Fruit fly (Drosophila melanogaster) whole organism, embryonic: Measurements from ENCODE around the gene drn.

Experiments
- ATbp ChIP-seq: fragments of 200-800 bp; sonication (Bioruptor generic); optimal IDR thresholded peaks from 2 replicates; lab custom pipeline; 2017; ENCODE audit warnings: missing biosample characterization, mild to moderate bottlenecking, missing genetic modification characterization, missing genetic modification reagents
- Atf6 ChIP-seq: fragments of 200-800 bp; sonication (Bioruptor generic); IDR thresholded peaks from 2 replicates; pipeline ENCODE4 v1.3.6; 2022; ENCODE audit warnings: missing biosample characterization, missing genetic modification characterization
- Bteb2 ChIP-seq: fragments of 200-800 bp; sonication (Bioruptor generic); optimal IDR thresholded peaks from 2 replicates; lab custom pipeline; 2016; ENCODE audit warnings: missing biosample characterization, missing genetic modification characterization
- CG10209 ChIP-seq: fragments of 200-800 bp; sonication (Bioruptor generic); optimal IDR thresholded peaks from 3 replicates; lab custom pipeline; 2017; ENCODE audit warnings: missing biosample characterization, mild to moderate bottlenecking, missing genetic modification characterization, missing genetic modification reagents
- CG13424 ChIP-seq: fragments of 200-800 bp; sonication (Bioruptor generic); optimal IDR thresholded peaks from 2 replicates; lab custom pipeline; 2019; ENCODE audit warnings: missing biosample characterization, mild to moderate bottlenecking, missing genetic modification characterization, moderate library complexity
- CG13894 ChIP-seq: fragments of 200-800 bp; sonication (Bioruptor generic); optimal IDR thresholded peaks from 3 replicates; lab custom pipeline; 2018; ENCODE audit warnings: missing biosample characterization, mild to moderate bottlenecking, missing genetic modification characterization, moderate library complexity
- CG16813 ChIP-seq: fragments of 200-800 bp; sonication (Bioruptor generic); IDR thresholded peaks from 3 replicates; pipeline ENCODE4 v1.3.6; 2022; ENCODE audit warnings: missing biosample characterization, missing genetic modification characterization; ENCODE audit not compliant: partially characterized antibody
- CG31365 ChIP-seq: fragments of 200-800 bp; sonication (Bioruptor generic); optimal IDR thresholded peaks from 2 replicates; lab custom pipeline; 2018; ENCODE audit warnings: missing biosample characterization, mild to moderate bottlenecking, missing genetic modification characterization
- CG34422 ChIP-seq: fragments of 200-800 bp; sonication (Bioruptor generic); IDR thresholded peaks from 3 replicates; pipeline ENCODE4 v1.3.6; 2022; ENCODE audit warnings: missing biosample characterization, missing genetic modification characterization
- CG3726 ChIP-seq: fragments of 200-800 bp; sonication (Bioruptor generic); IDR thresholded peaks from 3 replicates; pipeline ENCODE4, ENCODE4 v1.3.6; 2022; ENCODE audit warnings: missing biosample characterization, missing genetic modification characterization
- CG6813 ChIP-seq: fragments of 200-800 bp; sonication (Bioruptor generic); optimal IDR thresholded peaks from 2 replicates; lab custom pipeline; 2017; ENCODE audit warnings: missing biosample characterization, missing genetic modification characterization, mild to moderate bottlenecking, moderate library complexity, missing genetic modification reagents
- CG7928 ChIP-seq: fragments of 200-800 bp; sonication (Bioruptor generic); optimal IDR thresholded peaks from 2 replicates; lab custom pipeline; 2017; ENCODE audit warnings: missing biosample characterization, mild to moderate bottlenecking, missing genetic modification characterization
- CG9727 ChIP-seq: fragments of 200-800 bp; sonication (Bioruptor generic); optimal IDR thresholded peaks from 3 replicates; lab custom pipeline; 2017; ENCODE audit warnings: missing biosample characterization, mild to moderate bottlenecking, missing genetic modification characterization
- CG9817 ChIP-seq: fragments of 200-800 bp; sonication (Bioruptor generic); optimal IDR thresholded peaks from 2 replicates; lab custom pipeline; 2018; ENCODE audit warnings: missing biosample characterization, mild to moderate bottlenecking, missing genetic modification characterization, moderate library complexity
- Dfd ChIP-seq, 2 experiments: fragments of >200 bp; optimal IDR thresholded peaks; 2 replicates each; lab custom pipeline; 2017; ENCODE audit warnings: missing biosample characterization in 2 of 2, missing genetic modification characterization in 2 of 2
- H15 ChIP-seq: fragments of 200-800 bp; sonication (Bioruptor generic); IDR thresholded peaks from 3 replicates; pipeline ENCODE4 v1.3.6; 2022; ENCODE audit warnings: missing biosample characterization, missing genetic modification characterization
- H2.0 ChIP-seq: fragments of 200-800 bp; sonication (Bioruptor generic); IDR thresholded peaks from 2 replicates; pipeline ENCODE4 v1.3.6; 2022; ENCODE audit warnings: missing biosample characterization, missing genetic modification characterization
- Lhr ChIP-seq: fragments of 200-800 bp; sonication (Bioruptor generic); optimal IDR thresholded peaks from 3 replicates; lab custom pipeline; 2017; ENCODE audit warnings: mild to moderate bottlenecking, missing biosample characterization, missing genetic modification reagents, missing genetic modification characterization
- Mes4 ChIP-seq: fragments of 200-800 bp; sonication (Bioruptor generic); optimal IDR thresholded peaks from 2 replicates; lab custom pipeline; 2016; ENCODE audit warnings: missing biosample characterization, missing genetic modification characterization
- PHDP ChIP-seq: fragments of 200-800 bp; sonication (Bioruptor generic); optimal IDR thresholded peaks from 3 replicates; lab custom pipeline; 2018; ENCODE audit warnings: missing biosample characterization, mild to moderate bottlenecking, missing genetic modification characterization, moderate library complexity
- Six4 ChIP-seq: fragments of 200-800 bp; sonication (Bioruptor generic); optimal IDR thresholded peaks from 2 replicates; lab custom pipeline; 2016; ENCODE audit warnings: missing biosample characterization, missing genetic modification characterization
- Sox102F ChIP-seq: fragments of 200-800 bp; sonication (Bioruptor generic); optimal IDR thresholded peaks from 2 replicates; lab custom pipeline; 2018; ENCODE audit warnings: missing biosample characterization, mild to moderate bottlenecking, missing genetic modification characterization, moderate library complexity
- Tbp ChIP-seq: fragments of >200 bp; optimal IDR thresholded peaks from 2 replicates; lab custom pipeline; 2018; ENCODE audit warnings: missing biosample characterization, missing genetic modification characterization
- abd-A ChIP-seq: fragments of 200-800 bp; sonication (Bioruptor generic); optimal IDR thresholded peaks from 3 replicates; lab custom pipeline; 2019; ENCODE audit warnings: missing biosample characterization, mild to moderate bottlenecking, missing genetic modification characterization, moderate library complexity
- ato ChIP-seq: fragments of 200-800 bp; sonication (Bioruptor generic); IDR thresholded peaks from 2 replicates; pipeline ENCODE4 v1.3.6; 2022; ENCODE audit warnings: missing biosample characterization, missing genetic modification characterization; ENCODE audit not compliant: partially characterized antibody
- bigmax ChIP-seq: fragments of 200-800 bp; sonication (Bioruptor generic); optimal IDR thresholded peaks from 2 replicates; lab custom pipeline; 2018; ENCODE audit warnings: missing biosample characterization, mild to moderate bottlenecking, missing genetic modification characterization
- bowl ChIP-seq: fragments of 200-800 bp; sonication (Bioruptor generic); IDR thresholded peaks from 2 replicates; pipeline ENCODE4 v1.3.6; 2022; ENCODE audit warnings: missing biosample characterization, missing genetic modification characterization
- bsh ChIP-seq, 2 experiments: fragments of 200-800 bp; sonication (Bioruptor generic); optimal IDR thresholded peaks; 2 replicates each; lab custom pipeline; 2017 to 2018; ENCODE audit warnings: mild to moderate bottlenecking in 2 of 2, missing biosample characterization in 2 of 2, missing genetic modification characterization in 2 of 2, moderate library complexity in 1 of 2
- chm ChIP-seq: fragments of 200-800 bp; sonication (Bioruptor generic); IDR thresholded peaks from 2 replicates; pipeline ENCODE4 v1.3.6; 2022; ENCODE audit warnings: missing biosample characterization, missing genetic modification characterization
- crc ChIP-seq: fragments of 200-800 bp; sonication (Bioruptor generic); optimal IDR thresholded peaks from 2 replicates; lab custom pipeline; 2016; ENCODE audit warnings: missing biosample characterization, missing genetic modification characterization
- esg ChIP-seq: fragments of 200-800 bp; sonication (Bioruptor generic); conservative IDR thresholded peaks from 2 replicates; pipeline ENCODE4 v1.3.6; 2022; ENCODE audit warnings: missing biosample characterization, missing genetic modification characterization
- eve ChIP-seq, 2 experiments: fragments of >200 bp; optimal IDR thresholded peaks; 2 replicates each; lab custom pipeline; 2017; ENCODE audit warnings: missing biosample characterization in 2 of 2, missing genetic modification characterization in 2 of 2
- fd64A ChIP-seq: fragments of 200-800 bp; sonication (Bioruptor generic); optimal IDR thresholded peaks from 3 replicates; lab custom pipeline; 2018; ENCODE audit warnings: missing biosample characterization, mild to moderate bottlenecking, missing genetic modification characterization
- fd96Cb ChIP-seq: fragments of 200-800 bp; sonication (Bioruptor generic); optimal IDR thresholded peaks from 2 replicates; lab custom pipeline; 2018; ENCODE audit warnings: missing biosample characterization, mild to moderate bottlenecking, missing genetic modification characterization, moderate library complexity
- gfzf ChIP-seq: fragments of 200-800 bp; sonication (Bioruptor generic); optimal IDR thresholded peaks from 2 replicates; lab custom pipeline; 2016; ENCODE audit warnings: missing biosample characterization, mild to moderate bottlenecking, missing genetic modification characterization, moderate library complexity
- grn ChIP-seq: fragments of 200-800 bp; sonication (Bioruptor generic); optimal IDR thresholded peaks from 3 replicates; lab custom pipeline; 2017; ENCODE audit warnings: missing biosample characterization, missing genetic modification characterization
- h ChIP-seq: fragments of >200 bp; optimal IDR thresholded peaks from 2 replicates; lab custom pipeline; 2017
- kni ChIP-seq: fragments of 200-800 bp; sonication (Bioruptor generic); optimal IDR thresholded peaks from 3 replicates; lab custom pipeline; 2017; ENCODE audit warnings: mild to moderate bottlenecking, missing biosample characterization, missing genetic modification reagents, missing genetic modification characterization
- maf-S ChIP-seq: fragments of 200-800 bp; sonication (Bioruptor generic); optimal IDR thresholded peaks from 2 replicates; lab custom pipeline; 2016; ENCODE audit warnings: missing biosample characterization, missing genetic modification characterization
- oc ChIP-seq: fragments of 200-800 bp; sonication (Bioruptor generic); optimal IDR thresholded peaks from 2 replicates; lab custom pipeline; 2018; ENCODE audit warnings: missing biosample characterization, mild to moderate bottlenecking, missing genetic modification characterization, moderate library complexity
- org-1 ChIP-seq: fragments of 200-800 bp; sonication (Bioruptor generic); optimal IDR thresholded peaks from 2 replicates; lab custom pipeline; 2017; ENCODE audit warnings: missing biosample characterization, missing genetic modification characterization
- pros ChIP-seq: fragments of 200-800 bp; sonication (Bioruptor generic); optimal IDR thresholded peaks from 3 replicates; lab custom pipeline; 2019; ENCODE audit warnings: missing biosample characterization, mild to moderate bottlenecking, missing genetic modification characterization, moderate library complexity
- psq ChIP-seq: fragments of 200-800 bp; sonication (Bioruptor generic); optimal IDR thresholded peaks from 2 replicates; lab custom pipeline; 2017; ENCODE audit warnings: missing biosample characterization, missing genetic modification characterization
- slp2 ChIP-seq: fragments of 200-800 bp; sonication (Bioruptor generic); optimal IDR thresholded peaks from 2 replicates; lab custom pipeline; 2016; ENCODE audit warnings: missing biosample characterization, missing genetic modification characterization
- tio ChIP-seq: fragments of 200-800 bp; sonication (Bioruptor generic); optimal IDR thresholded peaks from 2 replicates; lab custom pipeline; 2017; ENCODE audit warnings: missing biosample characterization, missing genetic modification characterization, inconsistent platforms
- trem ChIP-seq: fragments of 200-800 bp; optimal IDR thresholded peaks from 3 replicates; lab custom pipeline; 2019; ENCODE audit warnings: missing biosample characterization, mild to moderate bottlenecking, missing genetic modification characterization, moderate library complexity

The drn gene

DNA sequence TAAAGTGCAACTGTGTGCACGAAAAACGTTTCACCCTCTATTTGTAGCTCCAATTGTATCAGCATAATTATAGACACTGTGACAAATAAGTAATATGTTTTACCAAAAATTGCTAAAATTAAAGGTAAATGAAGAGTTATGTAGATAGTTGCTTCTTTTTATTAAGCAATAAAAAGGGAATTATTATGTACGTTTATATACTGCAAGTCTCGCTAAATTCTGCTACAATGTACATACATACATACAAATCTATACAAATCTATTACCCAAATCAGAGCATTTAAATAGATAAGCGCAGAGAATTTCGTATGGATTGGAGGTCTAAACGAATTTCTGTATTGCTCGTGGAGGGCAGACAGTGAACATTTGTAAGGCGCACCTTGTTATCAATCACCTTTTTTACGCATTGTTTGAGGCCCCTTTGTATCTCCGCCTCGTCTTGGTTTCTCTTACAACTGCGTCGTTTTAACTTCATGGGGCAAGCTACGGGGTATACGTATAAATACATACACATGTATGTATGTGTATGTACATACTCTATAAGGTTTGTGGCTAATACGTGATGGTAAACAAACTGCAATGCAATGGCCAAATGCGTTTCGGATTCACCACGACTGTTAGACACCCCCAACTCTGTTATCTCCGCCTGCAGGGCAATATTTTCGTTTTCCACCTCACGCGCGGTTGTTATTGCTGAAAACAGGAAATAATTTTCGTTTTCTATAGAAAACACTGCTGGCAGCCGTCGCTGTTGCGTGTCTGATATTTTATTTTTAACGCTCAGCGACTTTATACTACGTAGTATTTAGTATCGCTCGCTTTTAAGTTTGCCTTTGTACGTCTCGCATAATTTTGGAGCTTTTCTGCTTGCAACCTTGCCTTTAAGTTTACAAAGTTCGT is 590 bp upstream of the drn start (continued):
- TF ChIP-seq CG7928 (GFP tag; lab: Kevin White, UChicago): no peak
- TF ChIP-seq CG9727: peak; percentile 76
- TF ChIP-seq CG13424 (tag; lab: Kevin White, UChicago): peak; percentile 63
- TF ChIP-seq PHDP (tag; lab: Kevin White, UChicago): peak; percentile 79
- TF ChIP-seq crc (GFP tag; lab: Kevin White, UChicago): peak; percentile 23
- peak; percentile 60 for TF ChIP-seq org-1 (GFP tag; lab: Kevin White, UChicago)
- no peak for TF ChIP-seq gfzf (GFP tag; lab: Kevin White, UChicago)
- peak; percentile 79 for TF ChIP-seq Sox102F
- TF ChIP-seq tio: peak; percentile 57
- peak; percentile 14 for TF ChIP-seq slp2 (GFP tag; lab: Kevin White, UChicago)
- TF ChIP-seq CG34422 (GFP tag; lab: Robert Waterston, UW): peak; percentile 59; the same call in 1 of the 3 replicates
- peak; percentile 60 for TF ChIP-seq pros
- TF ChIP-seq fd64A (GFP tag; lab: Kevin White, UChicago): peak; percentile 7
- no peak for TF ChIP-seq H15 (GFP tag; lab: Robert Waterston, UW)
- peak; percentile 73 for TF ChIP-seq abd-A (tag; lab: Kevin White, UChicago)
- peak; percentile 73 for TF ChIP-seq grn (GFP tag; lab: Kevin White, UChicago)

dm6 chr3R:9340425-9341188 is 591 bp downstream of the drn start:
- TF ChIP-seq CG13894 (tag; lab: Kevin White, UChicago) (peak; percentile 88), CG16813 (GFP tag; lab: Robert Waterston, UW) (no peak), oc (tag; lab: Kevin White, UChicago) (peak; percentile 73), CG10209 (peak; percentile 93), psq (peak; percentile 60), Dfd (GFP tag; optimal IDR thresholded peaks at IDR 0.05; lab: Kevin White, UChicago) (no peak), bsh (GFP tag; optimal IDR thresholded peaks at IDR 0.05; lab: Kevin White, UChicago) (peak; percentile 75 to 86), Tbp (GFP tag; lab: Kevin White, UChicago) (no peak), esg (peak; percentile 74), Six4 (GFP tag; lab: Kevin White, UChicago) (peak; percentile 77), CG3726 (GFP tag; lab: Robert Waterston, UW) (no peak; the same call in 2 of the 3 replicates), eve (GFP tag; optimal IDR thresholded peaks at IDR 0.05; lab: Kevin White, UChicago) (peak in 1 of 2 experiments; percentile 93), Mes4 (GFP tag; lab: Kevin White, UChicago) (no peak), trem (tag; lab: Kevin White, UChicago) (peak; percentile 72), CG6813 (GFP tag; lab: Kevin White, UChicago) (peak; percentile 77), tio (peak; percentile 90), ato (GFP tag; lab: Robert Waterston, UW) (no peak), CG9817 (tag; lab: Kevin White, UChicago) (peak; percentile 84), bigmax (GFP tag; lab: Kevin White, UChicago) (no peak), Atf6 (peak; percentile 82), Lhr (GFP tag; lab: Kevin White, UChicago) (peak; percentile 59), h (no peak), kni (no peak), ATbp (GFP tag; lab: Kevin White, UChicago) (peak; percentile 84), bowl (peak; percentile 27; the same call in 1 of the 2 replicates), Bteb2 (GFP tag; lab: Kevin White, UChicago) (peak; percentile 61), org-1 (GFP tag; lab: Kevin White, UChicago) (peak; percentile 90), chm (GFP tag; lab: Robert Waterston, UW) (peak; percentile 89), fd96Cb (tag; lab: Kevin White, UChicago) (peak; percentile 90), H2.0 (peak; percentile 76), CG31365 (tag; lab: Kevin White, UChicago) (peak; percentile 29), maf-S (GFP tag; lab: Kevin White, UChicago) (peak; percentile 70)
